Fruit fly (Drosophila melanogaster) S2 (cell line): ENCODE measurements around the gene CG32241.

Experiments
- CG8478 ChIP-seq: fragments of >200 bp; optimal IDR thresholded peaks from 2 replicates; lab custom pipeline; 2018
- CTCF ChIP-seq, 2 experiments: fragments of >200 bp; optimal IDR thresholded peaks; 2 replicates each; lab custom pipeline; 2018

dm6 chr3L:4460307-4461088 is 5.9 kb downstream of the CG32241 start, which contains the start of gene CG15022:
- TF ChIP-seq CTCF (optimal IDR thresholded peaks at IDR 0.05; lab: Kevin White, UChicago) (no peak), CG8478 (lab: Kevin White, UChicago) (no peak)
